Worm (Caenorhabditis elegans): ENCODE measurements around the gene lron-15.

- TF ChIP-seq attf-4 (tag; optimal IDR thresholded peaks at IDR 0.05) (no peak), nhr-237 (tag; optimal IDR thresholded peaks at IDR 0.05) (no peak), skn-1 (tag; optimal IDR thresholded peaks at IDR 0.05) (no peak), lin-29 (GFP tag; IDR thresholded peaks at IDR 0.05) (no peak), unc-130 (GFP tag; optimal IDR thresholded peaks at IDR 0.05) (no peak), unc-39 (tag; optimal IDR thresholded peaks at IDR 0.05) (no peak), mxl-3 (GFP tag; optimal IDR thresholded peaks at IDR 0.05) (no peak), daf-12 (tag; optimal IDR thresholded peaks at IDR 0.05) (no peak), aha-1 (tag) (no peak), dmd-9 (GFP tag; IDR thresholded peaks at IDR 0.05) (no peak), zag-1 (tag; optimal IDR thresholded peaks at IDR 0.05) (no peak), lin-15B (tag; optimal IDR thresholded peaks at IDR 0.05) (no peak), snpc-4 (tag; optimal IDR thresholded peaks at IDR 0.05) (no peak)
Observed at ce11 chrII:6531527-6531926, 13.2 kb downstream of the lron-15 start, which contains the start of gene abch-1.
